Worm (Caenorhabditis elegans): Measurements from ENCODE around the gene ZK757.2.

ZK757.2 gene

DNA sequence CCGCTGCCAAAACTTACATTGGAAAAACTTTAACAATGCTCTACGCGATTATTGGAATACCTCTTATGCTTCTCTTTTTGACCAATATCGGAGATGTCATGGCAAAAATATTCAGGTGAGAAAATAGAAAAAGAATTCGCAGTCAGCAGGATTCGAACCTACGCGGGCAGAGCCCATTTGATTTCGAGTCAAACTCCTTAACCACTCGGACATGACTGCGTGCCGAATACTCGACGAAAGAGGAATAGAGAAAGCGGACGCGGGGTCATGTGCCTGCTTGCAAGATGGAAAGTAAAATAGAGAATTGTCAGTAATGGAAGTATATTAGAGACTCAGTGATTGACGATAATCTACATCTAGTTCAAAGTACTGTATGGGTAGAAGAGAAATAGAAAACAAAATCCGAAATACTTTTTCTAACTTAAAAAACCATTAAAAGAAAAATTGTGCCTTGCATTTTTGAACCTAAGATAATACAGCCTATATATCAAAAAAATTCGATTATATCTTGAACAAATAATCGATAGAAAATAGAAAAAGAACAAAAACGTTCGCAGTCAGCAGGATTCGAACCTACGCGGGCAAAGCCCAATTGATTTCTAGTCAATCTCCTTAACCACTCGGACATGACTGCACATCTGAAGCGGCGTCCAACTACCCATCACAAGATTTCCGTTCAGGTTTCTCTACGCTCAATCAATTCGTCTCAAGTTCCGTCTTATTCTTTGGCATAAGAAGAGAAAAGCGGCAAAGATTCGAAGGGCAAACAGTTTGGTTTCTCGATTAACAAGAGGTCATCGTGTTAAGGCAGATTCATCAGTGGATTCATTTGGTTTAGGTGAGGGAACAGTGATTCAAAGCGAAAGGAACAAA lies 17.0 kb downstream of the ZK757.2 start (continued):
- TF ChIP-seq dmd-4 (tag; optimal IDR thresholded peaks at IDR 0.05; ENCODE audit: borderline replicate concordance) = peak; percentile 80
- TF ChIP-seq sdc-2 (tag; optimal IDR thresholded peaks at IDR 0.05) = peak; percentile 68
- peak; percentile 66 for TF ChIP-seq K02D7.2 (tag; optimal IDR thresholded peaks at IDR 0.05)
- no peak for TF ChIP-seq mec-3 (tag; optimal IDR thresholded peaks at IDR 0.05; ENCODE audit: borderline replicate concordance)
- TF ChIP-seq madf-2 (tag; optimal IDR thresholded peaks at IDR 0.05) = peak; percentile 84
- TF ChIP-seq tbx-2 (tag; optimal IDR thresholded peaks at IDR 0.05) = peak; percentile 74
- TF ChIP-seq pqm-1 (tag; optimal IDR thresholded peaks at IDR 0.05) = peak; percentile 32
- TF ChIP-seq ceh-2 (tag; optimal IDR thresholded peaks at IDR 0.05) = peak; percentile 65
- peak; percentile 85 for TF ChIP-seq ztf-16 (tag; optimal IDR thresholded peaks at IDR 0.05)
- TF ChIP-seq hlh-8 (tag; optimal IDR thresholded peaks at IDR 0.05) = peak; percentile 30
- TF ChIP-seq Y22D7AL.16 (tag; optimal IDR thresholded peaks at IDR 0.05) = peak; percentile 74
- TF ChIP-seq fkh-10 (GFP tag; optimal IDR thresholded peaks at IDR 0.05) = no peak
- no peak for TF ChIP-seq ceh-30 (tag; optimal IDR thresholded peaks at IDR 0.05)
- peak; percentile 68 for TF ChIP-seq hlh-13 (GFP tag; optimal IDR thresholded peaks at IDR 0.05)
- peak; percentile 72 for TF ChIP-seq zip-5 (tag; optimal IDR thresholded peaks at IDR 0.05)
- TF ChIP-seq pag-3 (tag; optimal IDR thresholded peaks at IDR 0.05; ENCODE audit: borderline replicate concordance) = no peak
- TF ChIP-seq ama-1 (optimal IDR thresholded peaks at IDR 0.05) = no peak
- TF ChIP-seq ceh-24 (tag; optimal IDR thresholded peaks at IDR 0.05) = peak; percentile 58
- peak; percentile 80 for TF ChIP-seq T23F11.4 (GFP tag; optimal IDR thresholded peaks at IDR 0.05)

ce11 chrIII:9860201-9860780 lies 18.4 kb downstream of the ZK757.2 start, which contains the start of gene twk-48:
Gene twk-48 (plus strand): TSS chrIII:9860730.
- TF ChIP-seq hlh-30 (tag; optimal IDR thresholded peaks at IDR 0.05; ENCODE audit: insufficient read depth) (no peak), unc-42 (tag; optimal IDR thresholded peaks at IDR 0.05) (peak; percentile 23)

DNA sequence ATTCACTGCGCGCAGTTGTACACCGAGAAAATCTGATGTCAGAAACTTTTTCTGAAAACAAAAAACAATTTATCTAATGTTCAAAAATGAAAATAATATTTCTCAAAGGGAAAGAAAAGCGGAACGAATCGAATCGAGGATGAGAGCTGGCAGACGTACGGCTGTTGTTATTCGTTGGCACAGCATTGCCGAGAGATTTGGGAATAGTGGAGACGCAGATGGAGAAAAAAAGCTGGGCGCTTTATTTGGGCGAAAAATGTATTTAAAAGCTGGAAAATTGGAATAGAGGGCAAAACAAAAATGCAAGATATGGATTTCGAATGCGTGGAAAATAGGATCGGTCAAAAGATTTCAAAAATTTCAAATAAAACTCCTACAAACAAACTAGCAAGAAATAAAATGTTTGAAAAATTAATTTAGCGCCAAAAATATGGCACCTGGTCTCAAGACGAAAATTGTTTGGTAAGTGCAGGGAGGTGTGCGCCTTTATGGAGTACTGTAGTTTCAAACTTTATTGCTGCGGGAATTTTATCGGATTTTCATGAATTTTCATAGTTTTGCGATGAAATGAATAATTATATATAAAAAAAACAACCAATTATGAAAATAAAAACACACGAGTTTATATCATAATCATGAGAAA lies 19.5 kb downstream of the ZK757.2 start, which contains the start of gene gpdh-2:
TSS of gene gpdh-2 (minus strand) at position 51 of the 643 bp plus-strand sequence.
- TF ChIP-seq pat-9 (tag; optimal IDR thresholded peaks at IDR 0.05) = no peak
- TF ChIP-seq ceh-31 (tag; optimal IDR thresholded peaks at IDR 0.05) = peak; percentile 8

ce11 chrIII:9858061-9858460 lies 20.7 kb downstream of the ZK757.2 start:
- TF ChIP-seq ceh-24 (tag; optimal IDR thresholded peaks at IDR 0.05) (no peak), elt-2 (tag; optimal IDR thresholded peaks at IDR 0.05) (peak; percentile 49)

ce11 chrIII:9857110-9857509 lies 21.6 kb downstream of the ZK757.2 start:
- no peak for TF ChIP-seq Y22D7AL.16 (tag; optimal IDR thresholded peaks at IDR 0.05)
- TF ChIP-seq pax-1 (tag; optimal IDR thresholded peaks at IDR 0.05) = no peak
- peak; percentile 58 for TF ChIP-seq elt-2 (tag; optimal IDR thresholded peaks at IDR 0.05)
- TF ChIP-seq pat-9 (tag; optimal IDR thresholded peaks at IDR 0.05) = no peak
- no peak for TF ChIP-seq odd-2 (tag; optimal IDR thresholded peaks at IDR 0.05)
- TF ChIP-seq ahr-1 (tag; optimal IDR thresholded peaks at IDR 0.05) = no peak

ce11 chrIII:9854960-9855359 lies 23.8 kb downstream of the ZK757.2 start:
- no peak for TF ChIP-seq nhr-232 (tag; optimal IDR thresholded peaks at IDR 0.05)
- TF ChIP-seq pros-1 (tag; optimal IDR thresholded peaks at IDR 0.05) = no peak
- TF ChIP-seq fax-1 (tag; optimal IDR thresholded peaks at IDR 0.05) = no peak
- no peak for TF ChIP-seq pag-3 (tag; optimal IDR thresholded peaks at IDR 0.05; ENCODE audit: borderline replicate concordance)
- no peak for TF ChIP-seq ahr-1 (tag; optimal IDR thresholded peaks at IDR 0.05)
- TF ChIP-seq syd-9 (tag; optimal IDR thresholded peaks at IDR 0.05) = no peak
- TF ChIP-seq pha-2 (tag; optimal IDR thresholded peaks at IDR 0.05) = no peak
- TF ChIP-seq pat-9 (tag; optimal IDR thresholded peaks at IDR 0.05) = no peak
- no peak for TF ChIP-seq lin-11 (tag; optimal IDR thresholded peaks at IDR 0.05)
- TF ChIP-seq ceh-45 (GFP tag; IDR thresholded peaks at IDR 0.05) = no peak
- TF ChIP-seq elt-4 (tag; optimal IDR thresholded peaks at IDR 0.05) = no peak
- TF ChIP-seq hlh-8 (tag; optimal IDR thresholded peaks at IDR 0.05) = no peak
- TF ChIP-seq nfya-1 (tag; optimal IDR thresholded peaks at IDR 0.05) = no peak
- no peak for TF ChIP-seq hlh-15 (tag; optimal IDR thresholded peaks at IDR 0.05)
- no peak for TF ChIP-seq pqm-1 (tag; optimal IDR thresholded peaks at IDR 0.05)
- no peak for TF ChIP-seq ceh-2 (tag; optimal IDR thresholded peaks at IDR 0.05)
- TF ChIP-seq sox-4 (tag; optimal IDR thresholded peaks at IDR 0.05) = no peak

All from whole organism, late embryonic.